Worm (Caenorhabditis elegans): Measurements from ENCODE around the gene skpo-3.

DNA sequence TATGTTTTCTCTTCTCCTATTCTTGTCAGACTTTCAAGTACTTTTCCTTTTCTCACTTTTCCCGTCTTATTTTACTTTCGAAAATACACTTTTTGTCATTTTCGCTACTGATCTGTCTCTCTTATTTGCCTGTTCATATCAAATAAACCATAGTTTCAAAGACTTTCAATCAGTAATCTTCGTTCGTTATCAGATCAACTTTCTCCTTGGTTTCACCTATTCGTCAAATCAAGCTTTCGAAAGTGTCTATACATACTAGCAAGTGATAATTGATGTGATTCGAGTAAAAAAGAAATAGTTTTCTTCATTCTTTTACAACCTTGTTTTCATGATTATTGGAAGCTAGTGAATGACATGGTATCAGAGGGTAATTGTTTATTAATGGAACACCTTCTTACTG is 2.9 kb upstream of the skpo-3 start:
- TF ChIP-seq W03F9.2 (tag; optimal IDR thresholded peaks at IDR 0.05), result no peak
- no peak for TF ChIP-seq him-1 (tag; optimal IDR thresholded peaks at IDR 0.05)
- no peak for TF ChIP-seq dao-5 (tag; optimal IDR thresholded peaks at IDR 0.05)

All from whole organism, L4/young adult.